Worm (Caenorhabditis elegans) whole organism, mixed stage, embryonic: ENCODE results near the gene Y73C8C.12.

Experiments
- bed-3 ChIP-seq: fragments of 200-800 bp; sonication (Bioruptor generic); optimal IDR thresholded peaks from 3 replicates; lab custom pipeline; 2018; ENCODE audit warnings: mild to moderate bottlenecking, missing genetic modification characterization, moderate library complexity, missing compliant biosample characterization
- ceh-39 ChIP-seq: fragments of 150-350 bp; optimal IDR thresholded peaks from 2 replicates; lab custom pipeline; 2014; ENCODE audit warnings: missing biosample characterization, missing genetic modification characterization
- ceh-43 ChIP-seq: fragments of 200-800 bp; sonication (Bioruptor generic); optimal IDR thresholded peaks from 2 replicates; lab custom pipeline; 2018; ENCODE audit warnings: mild to moderate bottlenecking, missing genetic modification characterization, moderate library complexity, missing compliant biosample characterization
- ceh-83 ChIP-seq: fragments of 200-800 bp; sonication (Bioruptor generic); optimal IDR thresholded peaks from 2 replicates; lab custom pipeline; 2018; ENCODE audit warnings: mild to moderate bottlenecking, missing genetic modification characterization, missing compliant biosample characterization
- ces-1 ChIP-seq: fragments of 150-350 bp; optimal IDR thresholded peaks from 2 replicates; lab custom pipeline; 2014; ENCODE audit warnings: missing biosample characterization, missing genetic modification reagents, missing genetic modification characterization
- cnd-1 ChIP-seq: fragments of 200-800 bp; sonication (Bioruptor generic); optimal IDR thresholded peaks from 2 replicates; lab custom pipeline; 2018; ENCODE audit warnings: mild to moderate bottlenecking, missing genetic modification characterization, missing compliant biosample characterization
- drap-1 ChIP-seq: fragments of 200-800 bp; sonication (Bioruptor generic); optimal IDR thresholded peaks from 3 replicates; lab custom pipeline; 2018; ENCODE audit warnings: mild to moderate bottlenecking, missing genetic modification characterization, missing compliant biosample characterization
- elt-1 ChIP-seq: sonication (generic microtip); optimal IDR thresholded peaks from 2 replicates; lab custom pipeline; 2017; ENCODE audit warnings: missing genetic modification characterization, mild to moderate bottlenecking, missing compliant biosample characterization, antibody characterized with exemption, moderate library complexity, borderline replicate concordance; ENCODE audit not compliant: insufficient read depth
- elt-3 ChIP-seq: fragments of 150-350 bp; optimal IDR thresholded peaks from 2 replicates; lab custom pipeline; 2014; ENCODE audit warnings: missing biosample characterization, missing genetic modification characterization
- ham-2 ChIP-seq: fragments of 200-800 bp; sonication (Bioruptor generic); optimal IDR thresholded peaks from 2 replicates; lab custom pipeline; 2018; ENCODE audit warnings: mild to moderate bottlenecking, missing genetic modification characterization, missing compliant biosample characterization
- hlh-1 ChIP-seq: fragments of 150-350 bp; optimal IDR thresholded peaks from 2 replicates; lab custom pipeline; 2014; ENCODE audit warnings: missing biosample characterization, missing genetic modification reagents, missing genetic modification characterization
- lin-13 ChIP-seq: fragments of 150-350 bp; optimal IDR thresholded peaks from 2 replicates; lab custom pipeline; 2014; ENCODE audit warnings: missing biosample characterization, missing genetic modification characterization
- lin-32 ChIP-seq: fragments of 200-800 bp; sonication (Bioruptor generic); optimal IDR thresholded peaks from 2 replicates; lab custom pipeline; 2018; ENCODE audit warnings: mild to moderate bottlenecking, missing genetic modification characterization, missing compliant biosample characterization
- lsy-2 ChIP-seq: fragments of 150-350 bp; optimal IDR thresholded peaks from 2 replicates; lab custom pipeline; 2014; ENCODE audit warnings: missing biosample characterization, missing genetic modification characterization
- mab-5 ChIP-seq: fragments of 150-350 bp; optimal IDR thresholded peaks from 2 replicates; lab custom pipeline; 2014; ENCODE audit warnings: missing biosample characterization, missing genetic modification characterization
- mep-1 ChIP-seq: fragments of 150-350 bp; optimal IDR thresholded peaks from 2 replicates; lab custom pipeline; 2017; ENCODE audit warnings: missing biosample characterization, missing genetic modification reagents, missing genetic modification characterization, inconsistent platforms
- mls-2 ChIP-seq: sonication (generic microtip); optimal IDR thresholded peaks from 2 replicates; lab custom pipeline; 2016; ENCODE audit warnings: mild to moderate bottlenecking, missing genetic modification characterization, moderate library complexity, missing compliant biosample characterization
- nhr-2 ChIP-seq: fragments of 150-350 bp; optimal IDR thresholded peaks from 2 replicates; lab custom pipeline; 2014; ENCODE audit warnings: missing biosample characterization, missing genetic modification characterization
- nhr-237 ChIP-seq: fragments of 150-350 bp; optimal IDR thresholded peaks from 2 replicates; lab custom pipeline; 2014; ENCODE audit warnings: missing biosample characterization, missing genetic modification characterization
- nhr-28 ChIP-seq: fragments of 150-350 bp; optimal IDR thresholded peaks from 2 replicates; lab custom pipeline; 2014; ENCODE audit warnings: missing biosample characterization, missing genetic modification characterization
- nhr-76 ChIP-seq: sonication (generic microtip); optimal IDR thresholded peaks from 2 replicates; lab custom pipeline; 2017; ENCODE audit warnings: missing biosample characterization, missing genetic modification characterization
- pha-4 ChIP-seq: fragments of 150-350 bp; optimal IDR thresholded peaks from 2 replicates; lab custom pipeline; 2018; ENCODE audit warnings: missing biosample characterization, missing genetic modification reagents, missing genetic modification characterization
- snpc-4 ChIP-seq: fragments of 150-350 bp; optimal IDR thresholded peaks from 2 replicates; lab custom pipeline; 2014; ENCODE audit warnings: missing biosample characterization, missing genetic modification characterization
- sptf-1 ChIP-seq: sonication (generic microtip); optimal IDR thresholded peaks from 2 replicates; lab custom pipeline; 2017; ENCODE audit warnings: mild to moderate bottlenecking, missing genetic modification characterization, moderate library complexity, missing compliant biosample characterization
- unc-120 ChIP-seq: sonication (generic microtip); optimal IDR thresholded peaks from 2 replicates; lab custom pipeline; 2017; ENCODE audit warnings: missing genetic modification characterization, missing compliant biosample characterization; ENCODE audit not compliant: poor library complexity, severe bottlenecking
- unc-62 ChIP-seq: fragments of 150-350 bp; optimal IDR thresholded peaks from 2 replicates; lab custom pipeline; 2014; ENCODE audit warnings: missing biosample characterization, missing genetic modification reagents, missing genetic modification characterization
- zip-8 ChIP-seq: fragments of 150-350 bp; optimal IDR thresholded peaks from 2 replicates; lab custom pipeline; 2014; ENCODE audit warnings: missing biosample characterization, missing genetic modification characterization
- ztf-11 ChIP-seq: fragments of 150-350 bp; optimal IDR thresholded peaks from 2 replicates; lab custom pipeline; 2014; ENCODE audit warnings: missing biosample characterization, missing genetic modification characterization

Gene Y73C8C.12

ce11 chrV:3163143-3163542 is 38.1 kb downstream of the Y73C8C.12 start:
- TF ChIP-seq mls-2 (tag; lab: Kevin White, UChicago) (no peak), mab-5 (tag; lab: Kevin White, UChicago) (no peak), lsy-2 (tag; lab: Kevin White, UChicago) (no peak), nhr-28 (tag; lab: Kevin White, UChicago) (no peak)

- TF ChIP-seq ceh-43 (no peak), zip-8 (tag; lab: Kevin White, UChicago) (no peak), mep-1 (tag; lab: Kevin White, UChicago) (no peak), elt-3 (tag; lab: Kevin White, UChicago) (no peak), unc-120 (tag; lab: Kevin White, UChicago) (no peak), drap-1 (GFP tag; lab: Kevin White, UChicago) (no peak), ceh-83 (GFP tag; lab: Kevin White, UChicago) (no peak), unc-62 (no peak), lin-32 (GFP tag; lab: Kevin White, UChicago) (no peak), sptf-1 (tag; lab: Kevin White, UChicago) (no peak), mls-2 (tag; lab: Kevin White, UChicago) (no peak), nhr-76 (tag; lab: Kevin White, UChicago) (no peak), lin-13 (tag; lab: Kevin White, UChicago) (no peak)
- TF ChIP-seq, all 35 proteins: peak for 0
Observed at ce11 chrV:3165438-3165837, 40.4 kb downstream of the Y73C8C.12 start, which contains the start of gene C36C5.14. TSS of gene C36C5.14 (minus strand) at chrV:3165538.

ce11 chrV:3166260-3166659 is 41.2 kb downstream of the Y73C8C.12 start, which contains the start of gene C36C5.4:
TSS of gene C36C5.4 (plus strand) at chrV:3166560.
- TF ChIP-seq sptf-1 (tag; lab: Kevin White, UChicago) = no peak
- TF ChIP-seq zip-8 (tag; lab: Kevin White, UChicago) = no peak
- TF ChIP-seq elt-3 (tag; lab: Kevin White, UChicago) = no peak
- no peak for TF ChIP-seq mep-1 (tag; lab: Kevin White, UChicago)

ce11 chrV:3168650-3169049 is 43.6 kb downstream of the Y73C8C.12 start, which contains the start of gene C36C5.15:
TSS of gene C36C5.15 (minus strand) at chrV:3168750.
- TF ChIP-seq cnd-1 (tag; lab: Kevin White, UChicago) (no peak), ztf-11 (tag; lab: Kevin White, UChicago) (no peak), lin-13 (tag; lab: Kevin White, UChicago) (no peak), unc-120 (tag; lab: Kevin White, UChicago) (no peak), ces-1 (GFP tag; lab: Kevin White, UChicago) (no peak), nhr-2 (tag; lab: Kevin White, UChicago) (no peak), lin-32 (GFP tag; lab: Kevin White, UChicago) (no peak), hlh-1 (no peak), elt-1 (tag; lab: Kevin White, UChicago) (no peak), snpc-4 (tag; lab: Kevin White, UChicago) (no peak), zip-8 (tag; lab: Kevin White, UChicago) (no peak), unc-62 (no peak), pha-4 (tag; lab: Kevin White, UChicago) (no peak), drap-1 (GFP tag; lab: Kevin White, UChicago) (no peak), bed-3 (GFP tag; lab: Kevin White, UChicago) (no peak), elt-3 (tag; lab: Kevin White, UChicago) (no peak)

DNA sequence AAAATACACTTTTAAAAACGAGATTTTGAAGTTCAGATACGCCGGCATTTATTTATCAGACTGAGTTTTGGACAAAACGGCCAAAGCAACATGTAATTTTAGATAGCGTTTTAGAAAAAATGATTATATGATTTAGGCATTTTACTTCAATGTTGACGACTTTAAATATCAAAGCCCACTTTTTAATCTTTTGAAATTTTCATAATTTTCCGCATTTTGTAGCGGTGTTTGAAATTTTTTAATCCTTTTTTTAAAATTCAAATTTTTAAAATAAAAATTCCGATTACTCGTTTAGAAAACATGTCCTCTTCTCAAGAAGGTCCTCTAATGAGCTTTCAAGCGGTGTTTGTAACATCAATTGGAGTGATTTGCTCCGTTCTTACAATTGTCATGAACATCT is 44.8 kb downstream of the Y73C8C.12 start, which contains the start of gene srbc-6:
TSS of gene srbc-6 (plus strand) at position 301 of the 400 bp plus-strand sequence.
- no peak for TF ChIP-seq nhr-2 (tag; lab: Kevin White, UChicago)
- TF ChIP-seq lsy-2 (tag; lab: Kevin White, UChicago) = no peak
- TF ChIP-seq nhr-237 = no peak
- no peak for TF ChIP-seq sptf-1 (tag; lab: Kevin White, UChicago)
- no peak for TF ChIP-seq snpc-4 (tag; lab: Kevin White, UChicago)
- no peak for TF ChIP-seq mep-1 (tag; lab: Kevin White, UChicago)
- no peak for TF ChIP-seq mab-5 (tag; lab: Kevin White, UChicago)
- TF ChIP-seq ceh-39 (tag; lab: Kevin White, UChicago) = no peak
- no peak for TF ChIP-seq ztf-11 (tag; lab: Kevin White, UChicago)
- no peak for TF ChIP-seq lin-13 (tag; lab: Kevin White, UChicago)
- no peak for TF ChIP-seq ceh-43
- no peak for TF ChIP-seq ham-2 (GFP tag; lab: Kevin White, UChicago)
